Fruit fly (Drosophila melanogaster): Measurements from ENCODE around the gene CG9331.
A peak's percentile ranks its signal among the peaks of the same experiment; 100 is the strongest.

The CG9331 gene

dm6 chr2L:20797515-20797847 lies 25.1 kb upstream of the CG9331 start, which contains the start of gene CG9328 (continued):
- TF ChIP-seq CG1529 (GFP tag; optimal IDR thresholded peaks at IDR 0.05) (no peak), CG8290 (GFP tag; optimal IDR thresholded peaks at IDR 0.05) (no peak), CG8290 (tag; optimal IDR thresholded peaks at IDR 0.05) (peak in 1 of 2 experiments; percentile 85), CG7928 (GFP tag; optimal IDR thresholded peaks at IDR 0.05) (no peak), CG14014 (GFP tag; IDR thresholded peaks at IDR 0.05) (no peak; the same call in 1 of the 2 replicates), C15 (GFP tag; IDR thresholded peaks at IDR 0.05) (no peak), sc (optimal IDR thresholded peaks at IDR 0.05) (no peak), sc (GFP tag; optimal IDR thresholded peaks at IDR 0.05) (no peak), BtbVII (GFP tag; optimal IDR thresholded peaks at IDR 0.05) (no peak), zfh2 (GFP tag; optimal IDR thresholded peaks at IDR 0.05) (no peak), Nf-YC (tag; optimal IDR thresholded peaks at IDR 0.05) (no peak), CG13775 (GFP tag; optimal IDR thresholded peaks at IDR 0.05) (no peak), CkIIα-i1 (GFP tag; IDR thresholded peaks at IDR 0.05) (no peak), so (GFP tag; IDR thresholded peaks at IDR 0.05) (peak; percentile 53; the same call in 1 of the 3 replicates), pros (GFP tag; optimal IDR thresholded peaks at IDR 0.05) (no peak), HmgD (GFP tag; optimal IDR thresholded peaks at IDR 0.05) (no peak), Lpt (GFP tag; optimal IDR thresholded peaks at IDR 0.05) (no peak), CG4282 (GFP tag; optimal IDR thresholded peaks at IDR 0.05) (no peak), Atf3 (GFP tag; optimal IDR thresholded peaks at IDR 0.05) (no peak), pzg (GFP tag; optimal IDR thresholded peaks at IDR 0.05) (peak; percentile 46), CG12071 (GFP tag; optimal IDR thresholded peaks at IDR 0.05) (peak; percentile 60), Antp (GFP tag; optimal IDR thresholded peaks at IDR 0.05) (no peak), CG31224 (GFP tag; IDR thresholded peaks at IDR 0.05) (no peak; the same call in 1 of the 2 replicates), CG3847 (GFP tag; IDR thresholded peaks at IDR 0.05) (no peak), CG9437 (GFP tag; optimal IDR thresholded peaks at IDR 0.05) (peak; percentile 11), knrl (GFP tag; IDR thresholded peaks at IDR 0.05; ENCODE audit: partially characterized antibody) (peak; percentile 40; the same call in 1 of the 3 replicates), CG1602 (GFP tag; optimal IDR thresholded peaks at IDR 0.05) (no peak), kah (GFP tag; optimal IDR thresholded peaks at IDR 0.05) (peak; percentile 39), gfzf (GFP tag; optimal IDR thresholded peaks at IDR 0.05) (peak; percentile 64), Dip2 (GFP tag; IDR thresholded peaks at IDR 0.05) (no peak), ci (GFP tag; IDR thresholded peaks at IDR 0.05) (peak; percentile 83; the same call in 2 of the 3 replicates), dimm (GFP tag; IDR thresholded peaks at IDR 0.05) (no peak), ro (GFP tag; IDR thresholded peaks at IDR 0.05) (no peak), Abd-B (GFP tag; optimal IDR thresholded peaks at IDR 0.05) (no peak), exex (tag; optimal IDR thresholded peaks at IDR 0.05) (peak; percentile 37), corto (GFP tag; optimal IDR thresholded peaks at IDR 0.05) (no peak), sima (GFP tag; optimal IDR thresholded peaks at IDR 0.05) (no peak), Hr78 (GFP tag; optimal IDR thresholded peaks at IDR 0.05) (no peak), CG14050 (GFP tag; IDR thresholded peaks at IDR 0.05) (peak; percentile 28; the same call in 1 of the 3 replicates), Ets97D (GFP tag; optimal IDR thresholded peaks at IDR 0.05) (peak; percentile 59), CG13624 (GFP tag; optimal IDR thresholded peaks at IDR 0.05) (no peak), Hr39 (optimal IDR thresholded peaks at IDR 0.05) (no peak), CG3407 (GFP tag; optimal IDR thresholded peaks at IDR 0.05) (no peak), CG7963 (GFP tag; IDR thresholded peaks at IDR 0.05; ENCODE audit: partially characterized antibody) (no peak), CG16813 (GFP tag; IDR thresholded peaks at IDR 0.05; ENCODE audit: partially characterized antibody) (no peak; the same call in 2 of the 3 replicates), CG32532 (GFP tag; IDR thresholded peaks at IDR 0.05) (peak; percentile 54; the same call in 1 of the 2 replicates), gsb-n (tag; optimal IDR thresholded peaks at IDR 0.05) (peak; percentile 62), twi (tag; optimal IDR thresholded peaks at IDR 0.05) (no peak), Bgb (GFP tag; IDR thresholded peaks at IDR 0.05; ENCODE audit: partially characterized antibody) (peak; percentile 72), CG18764 (GFP tag; optimal IDR thresholded peaks at IDR 0.05) (no peak), jing (GFP tag; optimal IDR thresholded peaks at IDR 0.05) (no peak), shn (GFP tag; optimal IDR thresholded peaks at IDR 0.05) (peak; percentile 33), schlank (tag; optimal IDR thresholded peaks at IDR 0.05) (no peak)

Measured in whole organism, embryonic.